Worm (Caenorhabditis elegans): ENCODE measurements around the gene trmt-10A.

DNA sequence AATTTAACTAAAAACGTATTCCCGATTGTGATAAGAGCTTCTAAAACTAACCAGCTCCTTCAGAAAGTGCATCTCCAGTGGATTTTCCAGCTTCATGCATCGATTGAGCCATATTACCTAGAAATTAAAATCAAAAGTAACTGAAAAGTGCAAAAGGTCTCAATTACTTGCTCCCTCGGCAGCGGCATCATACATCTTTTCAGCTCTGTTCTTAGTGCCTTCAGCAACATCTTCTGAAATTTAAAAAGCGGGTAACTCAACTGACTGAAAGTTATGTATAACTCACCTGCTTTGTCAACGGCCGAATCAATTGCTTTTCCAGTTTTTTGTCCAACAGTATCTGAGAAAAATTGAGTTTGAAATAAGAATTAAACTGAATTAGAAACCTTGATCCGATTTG, 7.6 kb downstream of the trmt-10A start:
- TF ChIP-seq unc-62 (GFP tag; optimal IDR thresholded peaks at IDR 0.05) = no peak
- no peak for TF ChIP-seq nhr-2 (tag; optimal IDR thresholded peaks at IDR 0.05)
- TF ChIP-seq ces-1 (GFP tag; optimal IDR thresholded peaks at IDR 0.05) = no peak
- no peak for TF ChIP-seq lsy-2 (tag; optimal IDR thresholded peaks at IDR 0.05)
- no peak for TF ChIP-seq blmp-1 (tag; optimal IDR thresholded peaks at IDR 0.05)
- TF ChIP-seq elt-1 (tag; optimal IDR thresholded peaks at IDR 0.05; ENCODE audit: borderline replicate concordance, insufficient read depth) = no peak
- no peak for TF ChIP-seq mep-1 (tag; optimal IDR thresholded peaks at IDR 0.05)
- no peak for TF ChIP-seq nhr-76 (tag; optimal IDR thresholded peaks at IDR 0.05)
- TF ChIP-seq ztf-11 (tag; optimal IDR thresholded peaks at IDR 0.05) = no peak
- TF ChIP-seq hlh-1 (tag; optimal IDR thresholded peaks at IDR 0.05) = no peak
- TF ChIP-seq elt-3 (tag; optimal IDR thresholded peaks at IDR 0.05) = no peak
- no peak for TF ChIP-seq snpc-4 (tag; optimal IDR thresholded peaks at IDR 0.05)
- TF ChIP-seq sptf-1 (tag; optimal IDR thresholded peaks at IDR 0.05) = no peak

Data from whole organism, mixed stage, embryonic.